Fruit fly (Drosophila melanogaster) whole organism, embryonic: Measurements from ENCODE around the gene Spt7.

Experiments used
- CG10654 ChIP-seq: fragments of 200-800 bp; sonication (Bioruptor generic); optimal IDR thresholded peaks from 2 replicates; lab custom pipeline; 2016; ENCODE audit warnings: missing biosample characterization, missing genetic modification characterization
- Kr ChIP-seq: fragments of 200-800 bp; sonication (Bioruptor generic); optimal IDR thresholded peaks from 2 replicates; lab custom pipeline; 2017; ENCODE audit warnings: missing biosample characterization, mild to moderate bottlenecking, missing genetic modification characterization
- abd-A ChIP-seq: fragments of 200-800 bp; sonication (Bioruptor generic); optimal IDR thresholded peaks from 3 replicates; lab custom pipeline; 2019; ENCODE audit warnings: missing biosample characterization, mild to moderate bottlenecking, missing genetic modification characterization, moderate library complexity
- bcd ChIP-seq: fragments of 200-800 bp; sonication (Bioruptor generic); optimal IDR thresholded peaks from 2 replicates; lab custom pipeline; 2017; ENCODE audit warnings: missing biosample characterization, mild to moderate bottlenecking, missing genetic modification characterization
- chinmo ChIP-seq: fragments of 200-800 bp; sonication (Bioruptor generic); IDR thresholded peaks from 4 replicates; pipeline ENCODE4 v1.3.6; 2022; ENCODE audit warnings: missing biosample characterization, missing genetic modification characterization; ENCODE audit not compliant: partially characterized antibody
- ci ChIP-seq: fragments of 200-800 bp; sonication (Bioruptor generic); IDR thresholded peaks from 3 replicates; pipeline ENCODE4 v1.3.6; 2022; ENCODE audit warnings: missing biosample characterization, missing genetic modification characterization
- da ChIP-seq: fragments of 200-800 bp; sonication (Bioruptor generic); optimal IDR thresholded peaks from 2 replicates; lab custom pipeline; 2016; ENCODE audit warnings: missing biosample characterization, missing genetic modification characterization
- knrl ChIP-seq: fragments of 200-800 bp; sonication (Bioruptor generic); IDR thresholded peaks from 3 replicates; pipeline ENCODE4 v1.3.6; 2022; ENCODE audit warnings: missing biosample characterization, missing genetic modification characterization; ENCODE audit not compliant: partially characterized antibody
- pnt ChIP-seq: fragments of 200-800 bp; sonication (Bioruptor generic); optimal IDR thresholded peaks from 3 replicates; lab custom pipeline; 2016; ENCODE audit warnings: missing biosample characterization, missing genetic modification characterization

dm6 chrX:17884567-17884966 is 34.3 kb downstream of the Spt7 start:
- TF ChIP-seq ci (no peak), bcd (no peak), da (GFP tag; lab: Kevin White, UChicago) (no peak), CG10654 (GFP tag; lab: Kevin White, UChicago) (no peak), pnt (GFP tag; lab: Kevin White, UChicago) (no peak), chinmo (no peak), Kr (GFP tag; lab: Kevin White, UChicago) (no peak), knrl (GFP tag; lab: Robert Waterston, UW) (no peak), abd-A (tag; lab: Kevin White, UChicago) (no peak)
